Fruit fly (Drosophila melanogaster): Measurements from ENCODE around the gene Boh2.

The Boh2 gene

dm6 chr2L:11175393-11176258 lies 3.2 kb upstream of the Boh2 start:
- TF ChIP-seq HLH106 (tag; optimal IDR thresholded peaks at IDR 0.05) = no peak
- TF ChIP-seq h (GFP tag; optimal IDR thresholded peaks at IDR 0.05) = peak; percentile 17
- TF ChIP-seq foxo (GFP tag; optimal IDR thresholded peaks at IDR 0.05) = peak in 1 of 2 experiments; percentile 35
- TF ChIP-seq GATAd (GFP tag; optimal IDR thresholded peaks at IDR 0.05) = no peak
- peak in 1 of 2 experiments; percentile 31 for TF ChIP-seq dl (GFP tag; optimal IDR thresholded peaks at IDR 0.05; ENCODE audit: insufficient read depth in 1 of 2, partially characterized antibody in 2 of 2)
- TF ChIP-seq Hr83 (GFP tag; optimal IDR thresholded peaks at IDR 0.05; ENCODE audit: poor library complexity, severe bottlenecking) = no peak
- TF ChIP-seq CG9705 (GFP tag; optimal IDR thresholded peaks at IDR 0.05) = no peak
- no peak for TF ChIP-seq Dif (GFP tag; optimal IDR thresholded peaks at IDR 0.05; ENCODE audit: partially characterized antibody)
- peak; percentile 28 for TF ChIP-seq tai (GFP tag; optimal IDR thresholded peaks at IDR 0.05)
- TF ChIP-seq CG32264 (GFP tag; optimal IDR thresholded peaks at IDR 0.05) = no peak
- TF ChIP-seq Mio (GFP tag; optimal IDR thresholded peaks at IDR 0.05) = no peak
- no peak for TF ChIP-seq lola (GFP tag; optimal IDR thresholded peaks at IDR 0.05)
- TF ChIP-seq rgr (GFP tag; optimal IDR thresholded peaks at IDR 0.05) = peak; percentile 54
- TF ChIP-seq jim (GFP tag; optimal IDR thresholded peaks at IDR 0.05) = peak; percentile 16
- peak; percentile 43 for TF ChIP-seq Sp1 (GFP tag; optimal IDR thresholded peaks at IDR 0.05)
- no peak for TF ChIP-seq pan (optimal IDR thresholded peaks at IDR 0.05)
- no peak for TF ChIP-seq dmrt93B (GFP tag; optimal IDR thresholded peaks at IDR 0.05)
- no peak for TF ChIP-seq CrebA (GFP tag; optimal IDR thresholded peaks at IDR 0.05; ENCODE audit: borderline replicate concordance)
- peak; percentile 54 for TF ChIP-seq ey (GFP tag; optimal IDR thresholded peaks at IDR 0.05)
- TF ChIP-seq woc (GFP tag; optimal IDR thresholded peaks at IDR 0.05) = peak; percentile 70
- TF ChIP-seq Jra (GFP tag; optimal IDR thresholded peaks at IDR 0.05) = no peak
- no peak for TF ChIP-seq N (GFP tag; optimal IDR thresholded peaks at IDR 0.05)
- TF ChIP-seq Abd-B (GFP tag; optimal IDR thresholded peaks at IDR 0.05) = no peak
- TF ChIP-seq usp (GFP tag; optimal IDR thresholded peaks at IDR 0.05) = no peak
- TF ChIP-seq fru (GFP tag; optimal IDR thresholded peaks at IDR 0.05) = peak; percentile 65
- no peak for TF ChIP-seq Hr78 (GFP tag; optimal IDR thresholded peaks at IDR 0.05)
- peak; percentile 34 for TF ChIP-seq OdsH (GFP tag; optimal IDR thresholded peaks at IDR 0.05)
- TF ChIP-seq psq (GFP tag; optimal IDR thresholded peaks at IDR 0.05) = peak; percentile 73
- no peak for TF ChIP-seq Vsx2 (GFP tag; optimal IDR thresholded peaks at IDR 0.05; ENCODE audit: partially characterized antibody)
- no peak for TF ChIP-seq Dfd (GFP tag; optimal IDR thresholded peaks at IDR 0.05)
- no peak for TF ChIP-seq sage (GFP tag; optimal IDR thresholded peaks at IDR 0.05)
- no peak for TF ChIP-seq Myc (optimal IDR thresholded peaks at IDR 0.05)
- TF ChIP-seq sv (GFP tag; optimal IDR thresholded peaks at IDR 0.05) = no peak
- no peak for TF ChIP-seq dsf (GFP tag; optimal IDR thresholded peaks at IDR 0.05; ENCODE audit: borderline replicate concordance)
- no peak for TF ChIP-seq Rel (GFP tag; optimal IDR thresholded peaks at IDR 0.05)
- TF ChIP-seq Rel (tag; optimal IDR thresholded peaks at IDR 0.05) = no peak

dm6 chr2L:11178334-11178733 lies 498 bp upstream of the Boh2 start:
- TF ChIP-seq Jra (GFP tag; optimal IDR thresholded peaks at IDR 0.05) (no peak), sv (GFP tag; optimal IDR thresholded peaks at IDR 0.05) (no peak), dmrt93B (GFP tag; optimal IDR thresholded peaks at IDR 0.05) (no peak), lola (GFP tag; optimal IDR thresholded peaks at IDR 0.05) (no peak), GATAd (GFP tag; optimal IDR thresholded peaks at IDR 0.05) (no peak), Dfd (GFP tag; optimal IDR thresholded peaks at IDR 0.05) (no peak), h (GFP tag; optimal IDR thresholded peaks at IDR 0.05) (no peak), Sp1 (GFP tag; optimal IDR thresholded peaks at IDR 0.05) (no peak), fru (GFP tag; optimal IDR thresholded peaks at IDR 0.05) (no peak), pan (optimal IDR thresholded peaks at IDR 0.05) (no peak), jim (GFP tag; optimal IDR thresholded peaks at IDR 0.05) (no peak), br (GFP tag; optimal IDR thresholded peaks at IDR 0.05) (no peak), CG32264 (GFP tag; optimal IDR thresholded peaks at IDR 0.05) (no peak), HLH106 (tag; optimal IDR thresholded peaks at IDR 0.05) (no peak), Vsx2 (GFP tag; optimal IDR thresholded peaks at IDR 0.05; ENCODE audit: partially characterized antibody) (no peak), OdsH (GFP tag; optimal IDR thresholded peaks at IDR 0.05) (no peak)

All from whole organism, wandering third instar larva.